Fruit fly (Drosophila melanogaster): ENCODE data around the gene CG31635.
A peak's percentile ranks its signal among the peaks of the same experiment; 100 is the strongest.

Gene CG31635

dm6 chr2L:6649085-6649754 is at the start of gene CG31635, which contains the start of gene Tango1 (continued):
- TF ChIP-seq CG10267 (tag; optimal IDR thresholded peaks at IDR 0.05) (peak; percentile 66), chm (GFP tag; IDR thresholded peaks at IDR 0.05) (no peak), E2f2 (GFP tag; IDR thresholded peaks at IDR 0.05) (peak; percentile 76), CG10209 (GFP tag; optimal IDR thresholded peaks at IDR 0.05) (peak; percentile 7), ken (GFP tag; IDR thresholded peaks at IDR 0.05) (no peak), CG4360 (GFP tag; IDR thresholded peaks at IDR 0.05) (no peak), chn (GFP tag; optimal IDR thresholded peaks at IDR 0.05) (no peak), shn (GFP tag; optimal IDR thresholded peaks at IDR 0.05) (no peak), Hsf (GFP tag; optimal IDR thresholded peaks at IDR 0.05) (peak; percentile 17), ewg (GFP tag; optimal IDR thresholded peaks at IDR 0.05) (no peak), CG7786 (GFP tag; optimal IDR thresholded peaks at IDR 0.05) (no peak), Doc2 (GFP tag; IDR thresholded peaks at IDR 0.05) (no peak), nerfin-1 (tag; optimal IDR thresholded peaks at IDR 0.05) (peak; percentile 46), Sox100B (GFP tag; optimal IDR thresholded peaks at IDR 0.05) (no peak), Drgx (GFP tag; IDR thresholded peaks at IDR 0.05) (no peak), esg (GFP tag; conservative IDR thresholded peaks at IDR 0.05) (no peak), ssp (GFP tag; IDR thresholded peaks at IDR 0.05) (peak; percentile 95), lov (optimal IDR thresholded peaks at IDR 0.05) (no peak), lov (GFP tag; IDR thresholded peaks at IDR 0.05) (no peak), lilli (GFP tag; optimal IDR thresholded peaks at IDR 0.05) (peak; percentile 14), CG12155 (GFP tag; optimal IDR thresholded peaks at IDR 0.05) (peak; percentile 6), CG11696 (GFP tag; IDR thresholded peaks at IDR 0.05) (no peak), tll (GFP tag; optimal IDR thresholded peaks at IDR 0.05) (peak in 1 of 2 experiments; percentile 2), BEAF-32 (GFP tag; optimal IDR thresholded peaks at IDR 0.05) (peak; percentile 50), gro (GFP tag; optimal IDR thresholded peaks at IDR 0.05) (peak; percentile 9), CG6791 (GFP tag; IDR thresholded peaks at IDR 0.05; ENCODE audit: partially characterized antibody) (no peak), jumu (GFP tag; optimal IDR thresholded peaks at IDR 0.05) (peak; percentile 24), CG9215 (GFP tag; IDR thresholded peaks at IDR 0.05) (peak; percentile 43), CG8478 (optimal IDR thresholded peaks at IDR 0.05) (no peak), Awh (GFP tag; IDR thresholded peaks at IDR 0.05) (no peak), HLH54F (GFP tag; optimal IDR thresholded peaks at IDR 0.05) (peak; percentile 36), Rx (GFP tag; IDR thresholded peaks at IDR 0.05) (no peak), CG2199 (GFP tag; IDR thresholded peaks at IDR 0.05) (no peak), CG1832 (GFP tag; optimal IDR thresholded peaks at IDR 0.05) (no peak), CG5180 (GFP tag; optimal IDR thresholded peaks at IDR 0.05) (no peak), Jarid2 (GFP tag; optimal IDR thresholded peaks at IDR 0.05) (no peak), CG8290 (GFP tag; optimal IDR thresholded peaks at IDR 0.05) (peak; percentile 24), CG8290 (tag; optimal IDR thresholded peaks at IDR 0.05) (no peak), cato (GFP tag; optimal IDR thresholded peaks at IDR 0.05; ENCODE audit: borderline replicate concordance) (no peak), toy (GFP tag; IDR thresholded peaks at IDR 0.05) (no peak), Dfd (GFP tag; optimal IDR thresholded peaks at IDR 0.05) (no peak), Bdp1 (GFP tag; optimal IDR thresholded peaks at IDR 0.05) (no peak), CG17612 (GFP tag; IDR thresholded peaks at IDR 0.05) (no peak), wdn (GFP tag; IDR thresholded peaks at IDR 0.05) (no peak), CG12769 (tag; optimal IDR thresholded peaks at IDR 0.05) (no peak), CG34422 (GFP tag; IDR thresholded peaks at IDR 0.05) (peak; percentile 46; the same call in 1 of the 3 replicates), pita (GFP tag; optimal IDR thresholded peaks at IDR 0.05) (no peak), Sry-β (GFP tag; optimal IDR thresholded peaks at IDR 0.05) (no peak), CG15696 (tag; optimal IDR thresholded peaks at IDR 0.05) (no peak), CG14710 (tag; optimal IDR thresholded peaks at IDR 0.05) (peak; percentile 81), insv (GFP tag; optimal IDR thresholded peaks at IDR 0.05) (no peak), Elba2 (GFP tag; optimal IDR thresholded peaks at IDR 0.05) (peak; percentile 65)

All from whole organism, embryonic.